Fruit fly (Drosophila melanogaster) whole organism, embryonic: ENCODE results near the gene IKKepsilon.
A peak's percentile ranks its signal among the peaks of the same experiment; 100 is the strongest.

Experiments
- BEAF-32 ChIP-seq: fragments of 200-800 bp; sonication (Bioruptor generic); optimal IDR thresholded peaks from 3 replicates; lab custom pipeline; 2017; ENCODE audit warnings: missing biosample characterization, missing genetic modification characterization, mild to moderate bottlenecking, moderate library complexity, missing genetic modification reagents
- CG10147 ChIP-seq: fragments of 200-800 bp; sonication (Bioruptor generic); optimal IDR thresholded peaks from 2 replicates; lab custom pipeline; 2019; ENCODE audit warnings: missing biosample characterization, mild to moderate bottlenecking, missing genetic modification characterization, moderate library complexity
- CG10267 ChIP-seq: fragments of 200-800 bp; sonication (Bioruptor generic); optimal IDR thresholded peaks from 2 replicates; lab custom pipeline; 2018; ENCODE audit warnings: missing biosample characterization, mild to moderate bottlenecking, missing genetic modification characterization, moderate library complexity
- CG11696 ChIP-seq: fragments of 200-800 bp; sonication (Bioruptor generic); IDR thresholded peaks from 2 replicates; pipeline ENCODE4 v1.3.6; 2022; ENCODE audit warnings: missing biosample characterization, missing genetic modification characterization
- CG15011 ChIP-seq: fragments of 200-800 bp; sonication (Bioruptor generic); optimal IDR thresholded peaks from 3 replicates; lab custom pipeline; 2018; ENCODE audit warnings: missing biosample characterization, mild to moderate bottlenecking, missing genetic modification characterization
- CG17328 ChIP-seq: fragments of 200-800 bp; sonication (Bioruptor generic); IDR thresholded peaks from 2 replicates; pipeline ENCODE4 v1.3.6; 2022; ENCODE audit warnings: missing biosample characterization, missing genetic modification characterization
- CG17568 ChIP-seq: fragments of 200-800 bp; sonication (Bioruptor generic); optimal IDR thresholded peaks from 2 replicates; lab custom pipeline; 2018; ENCODE audit warnings: missing biosample characterization, mild to moderate bottlenecking, missing genetic modification characterization, moderate library complexity
- CG1792 ChIP-seq: fragments of 200-800 bp; sonication (Bioruptor generic); optimal IDR thresholded peaks from 2 replicates; lab custom pipeline; 2016; ENCODE audit warnings: missing biosample characterization, missing genetic modification characterization
- CG1832 ChIP-seq: fragments of 200-800 bp; sonication (Bioruptor generic); optimal IDR thresholded peaks from 2 replicates; lab custom pipeline; 2017; ENCODE audit warnings: missing biosample characterization, mild to moderate bottlenecking, missing genetic modification characterization, inconsistent platforms
- CG30020 ChIP-seq: fragments of 200-800 bp; optimal IDR thresholded peaks from 2 replicates; lab custom pipeline; 2019; ENCODE audit warnings: missing biosample characterization, mild to moderate bottlenecking, missing genetic modification characterization, moderate library complexity
- CG30403 ChIP-seq: fragments of 200-800 bp; sonication (Bioruptor generic); optimal IDR thresholded peaks from 3 replicates; lab custom pipeline; 2016; ENCODE audit warnings: missing biosample characterization, missing genetic modification characterization
- CG34224 ChIP-seq: fragments of 200-800 bp; sonication (Bioruptor generic); IDR thresholded peaks from 3 replicates; pipeline ENCODE4 v1.3.6; 2022; ENCODE audit warnings: missing biosample characterization, missing genetic modification characterization; ENCODE audit not compliant: partially characterized antibody
- CG3838 ChIP-seq: fragments of 200-800 bp; sonication (Bioruptor generic); optimal IDR thresholded peaks from 3 replicates; lab custom pipeline; 2016; ENCODE audit warnings: missing biosample characterization, missing genetic modification characterization
- CG3995 ChIP-seq: fragments of 200-800 bp; sonication (Bioruptor generic); optimal IDR thresholded peaks from 3 replicates; lab custom pipeline; 2016; ENCODE audit warnings: missing biosample characterization, missing genetic modification characterization
- CG7556 ChIP-seq: fragments of 200-800 bp; sonication (Bioruptor generic); optimal IDR thresholded peaks from 2 replicates; lab custom pipeline; 2017; ENCODE audit warnings: missing biosample characterization, mild to moderate bottlenecking, missing genetic modification characterization
- CG8478 ChIP-seq: fragments of >200 bp; optimal IDR thresholded peaks from 2 replicates; lab custom pipeline; 2018
- CG9876 ChIP-seq: fragments of 200-800 bp; sonication (Bioruptor generic); optimal IDR thresholded peaks from 2 replicates; lab custom pipeline; 2016; ENCODE audit warnings: missing biosample characterization, missing genetic modification characterization
- CTCF ChIP-seq: fragments of 200-800 bp; sonication (Bioruptor generic); optimal IDR thresholded peaks from 2 replicates; lab custom pipeline; 2017; ENCODE audit warnings: missing biosample characterization, mild to moderate bottlenecking, missing genetic modification characterization, moderate library complexity
- Dip2 ChIP-seq: fragments of 200-800 bp; sonication (Bioruptor generic); IDR thresholded peaks from 2 replicates; pipeline ENCODE4 v1.3.6; 2022; ENCODE audit warnings: missing biosample characterization, missing genetic modification characterization
- Ets97D ChIP-seq: fragments of 200-800 bp; sonication (Bioruptor generic); optimal IDR thresholded peaks from 3 replicates; lab custom pipeline; 2016; ENCODE audit warnings: missing biosample characterization, missing genetic modification characterization
- Hr78 ChIP-seq, 2 experiments: fragments of 200-800 bp in 1 of 2; fragments of >200 bp in 1 of 2; sonication (Bioruptor generic) in 1 of 2; optimal IDR thresholded peaks; 2 replicates each; lab custom pipeline; 2017 to 2019; ENCODE audit warnings: missing biosample characterization in 2 of 2, missing genetic modification characterization in 2 of 2, mild to moderate bottlenecking in 1 of 2, moderate library complexity in 1 of 2
- Kr ChIP-seq: fragments of 200-800 bp; sonication (Bioruptor generic); optimal IDR thresholded peaks from 2 replicates; lab custom pipeline; 2017; ENCODE audit warnings: missing biosample characterization, mild to moderate bottlenecking, missing genetic modification characterization
- NC2α ChIP-seq: fragments of 200-800 bp; sonication (Bioruptor generic); optimal IDR thresholded peaks from 2 replicates; lab custom pipeline; 2016; ENCODE audit warnings: missing biosample characterization, missing genetic modification characterization
- Neu2 ChIP-seq: fragments of 200-800 bp; sonication (Bioruptor generic); optimal IDR thresholded peaks from 3 replicates; lab custom pipeline; 2016; ENCODE audit warnings: missing biosample characterization, missing genetic modification characterization, borderline replicate concordance
- NfI ChIP-seq: fragments of 200-800 bp; sonication (Bioruptor generic); optimal IDR thresholded peaks from 3 replicates; lab custom pipeline; 2018; ENCODE audit warnings: missing biosample characterization, mild to moderate bottlenecking, missing genetic modification characterization, moderate library complexity
- Optix ChIP-seq: fragments of 200-800 bp; sonication (Bioruptor generic); IDR thresholded peaks from 3 replicates; pipeline ENCODE4 v1.3.6; 2022; ENCODE audit warnings: missing biosample characterization, missing genetic modification characterization
- PHDP ChIP-seq: fragments of 200-800 bp; sonication (Bioruptor generic); optimal IDR thresholded peaks from 3 replicates; lab custom pipeline; 2018; ENCODE audit warnings: missing biosample characterization, mild to moderate bottlenecking, missing genetic modification characterization, moderate library complexity
- Usf ChIP-seq: fragments of 200-800 bp; sonication (Bioruptor generic); optimal IDR thresholded peaks from 2 replicates; lab custom pipeline; 2017; ENCODE audit warnings: missing genotype, missing biosample characterization, missing genetic modification characterization
- Xrp1 ChIP-seq: fragments of 200-800 bp; sonication (Bioruptor generic); IDR thresholded peaks from 2 replicates; pipeline ENCODE4 v1.3.6; 2022; ENCODE audit warnings: missing biosample characterization, missing genetic modification characterization
- ab ChIP-seq: fragments of 200-800 bp; sonication (Bioruptor generic); optimal IDR thresholded peaks from 2 replicates; lab custom pipeline; 2016; ENCODE audit warnings: missing biosample characterization, missing genetic modification characterization
- ap ChIP-seq: fragments of 200-800 bp; sonication (Bioruptor generic); IDR thresholded peaks from 2 replicates; pipeline ENCODE4 v1.3.6; 2022; ENCODE audit warnings: missing biosample characterization, missing genetic modification characterization
- ase ChIP-seq: fragments of 200-800 bp; sonication (Bioruptor generic); IDR thresholded peaks from 3 replicates; pipeline ENCODE4 v1.3.6; 2022; ENCODE audit warnings: missing biosample characterization, missing genetic modification characterization
- cg ChIP-seq: fragments of 200-800 bp; sonication (Bioruptor generic); optimal IDR thresholded peaks from 3 replicates; lab custom pipeline; 2019; ENCODE audit warnings: missing biosample characterization, mild to moderate bottlenecking, missing genetic modification characterization, moderate library complexity
- crol ChIP-seq: fragments of 200-800 bp; sonication (Bioruptor generic); IDR thresholded peaks from 2 replicates; pipeline ENCODE4 v1.3.6; 2022; ENCODE audit warnings: missing biosample characterization, missing genetic modification characterization
- dati ChIP-seq: fragments of 200-800 bp; sonication (Bioruptor generic); IDR thresholded peaks from 2 replicates; pipeline ENCODE4 v1.3.6; 2022; ENCODE audit warnings: missing biosample characterization, missing genetic modification characterization
- dm ChIP-seq: fragments of 200-800 bp; sonication (Bioruptor generic); optimal IDR thresholded peaks from 3 replicates; lab custom pipeline; 2016; ENCODE audit warnings: missing biosample characterization, missing genetic modification characterization
- fd102C ChIP-seq: fragments of 200-800 bp; sonication (Bioruptor generic); optimal IDR thresholded peaks from 2 replicates; lab custom pipeline; 2018; ENCODE audit warnings: missing biosample characterization, mild to moderate bottlenecking, missing genetic modification characterization, moderate library complexity
- gcm ChIP-seq: fragments of 200-800 bp; sonication (Bioruptor generic); optimal IDR thresholded peaks from 2 replicates; lab custom pipeline; 2019; ENCODE audit warnings: missing biosample characterization, mild to moderate bottlenecking, missing genetic modification characterization, moderate library complexity
- gsb ChIP-seq: fragments of 200-800 bp; sonication (Bioruptor generic); IDR thresholded peaks from 2 replicates; pipeline ENCODE4 v1.3.6; 2022; ENCODE audit warnings: missing biosample characterization, missing genetic modification characterization
- kah ChIP-seq: fragments of 200-800 bp; sonication (Bioruptor generic); optimal IDR thresholded peaks from 2 replicates; lab custom pipeline; 2018; ENCODE audit warnings: missing biosample characterization, mild to moderate bottlenecking, missing genetic modification characterization
- lbe ChIP-seq: fragments of 200-800 bp; sonication (Bioruptor generic); optimal IDR thresholded peaks from 2 replicates; lab custom pipeline; 2016; ENCODE audit warnings: missing biosample characterization, mild to moderate bottlenecking, missing genetic modification characterization
- lola ChIP-seq, 3 experiments: fragments of >200 bp in 2 of 3; fragments of 200-800 bp in 1 of 3; sonication (Bioruptor generic) in 1 of 3; optimal IDR thresholded peaks; 2 replicates each; lab custom pipeline; 2017 to 2019; ENCODE audit warnings: missing biosample characterization in 3 of 3, missing genetic modification characterization in 3 of 3, mild to moderate bottlenecking in 1 of 3, moderate library complexity in 1 of 3
- onecut ChIP-seq: fragments of 200-800 bp; sonication (Bioruptor generic); IDR thresholded peaks from 2 replicates; pipeline ENCODE4 v1.3.6; 2022; ENCODE audit warnings: missing biosample characterization, missing genetic modification characterization
- schlank ChIP-seq: fragments of 200-800 bp; sonication (Bioruptor generic); optimal IDR thresholded peaks from 2 replicates; lab custom pipeline; 2018; ENCODE audit warnings: missing biosample characterization, mild to moderate bottlenecking, missing genetic modification characterization
- shn ChIP-seq: fragments of 200-800 bp; sonication (Bioruptor generic); optimal IDR thresholded peaks from 3 replicates; lab custom pipeline; 2016; ENCODE audit warnings: missing biosample characterization, missing genetic modification characterization
- tna ChIP-seq: fragments of 200-800 bp; sonication (Bioruptor generic); IDR thresholded peaks from 2 replicates; pipeline ENCODE4 v1.3.6; 2022; ENCODE audit warnings: missing biosample characterization, missing genetic modification characterization; ENCODE audit not compliant: partially characterized antibody
- twi ChIP-seq: fragments of 200-800 bp; optimal IDR thresholded peaks from 2 replicates; lab custom pipeline; 2019; ENCODE audit warnings: missing biosample characterization, mild to moderate bottlenecking, missing genetic modification characterization, moderate library complexity
- wdn ChIP-seq: fragments of 200-800 bp; sonication (Bioruptor generic); IDR thresholded peaks from 2 replicates; pipeline ENCODE4 v1.3.6; 2022; ENCODE audit warnings: missing biosample characterization, missing genetic modification characterization
- wek ChIP-seq: fragments of 200-800 bp; sonication (Bioruptor generic); optimal IDR thresholded peaks from 3 replicates; lab custom pipeline; 2018; ENCODE audit warnings: missing biosample characterization, mild to moderate bottlenecking, missing genetic modification characterization, moderate library complexity
- wor ChIP-seq: fragments of 200-800 bp; sonication (Bioruptor generic); IDR thresholded peaks from 2 replicates; pipeline ENCODE4 v1.3.6; 2022; ENCODE audit warnings: missing biosample characterization, missing genetic modification characterization
- zfh2 ChIP-seq: fragments of 200-800 bp; sonication (Bioruptor generic); optimal IDR thresholded peaks from 2 replicates; lab custom pipeline; 2016; ENCODE audit warnings: missing biosample characterization, missing genetic modification characterization

The IKKepsilon gene

DNA sequence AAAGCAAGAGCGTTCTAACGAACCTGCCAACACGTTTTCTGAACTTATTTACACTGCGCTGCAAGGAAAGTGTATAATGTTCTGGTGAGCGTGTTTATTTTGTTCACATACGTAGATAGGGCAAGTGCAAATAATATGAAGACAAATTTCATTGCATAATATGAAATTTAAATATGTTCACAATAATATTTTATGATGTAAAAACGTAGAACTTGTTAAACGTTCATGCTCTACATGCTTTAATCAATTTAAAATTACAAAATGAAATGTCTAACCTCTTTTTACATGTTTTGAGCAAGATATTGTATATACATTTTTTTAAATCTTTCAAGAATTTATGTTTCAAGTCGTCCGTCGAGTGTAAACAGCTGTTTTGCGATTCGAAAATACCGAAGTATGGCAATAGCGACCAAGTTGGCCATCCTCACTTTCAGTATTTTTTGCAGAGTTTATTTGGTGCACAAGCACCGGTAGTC is 30.4 kb upstream of the IKKepsilon start, which contains the start of the genes phr6-4 and CG2608 (continued):
- TF ChIP-seq shn (GFP tag; lab: Kevin White, UChicago) (peak; percentile 82), onecut (GFP tag; lab: Robert Waterston, UW) (peak; percentile 81), Optix (peak; percentile 60; the same call in 1 of the 3 replicates), wdn (peak; percentile 87), gcm (GFP tag; lab: Kevin White, UChicago) (peak; percentile 95), Usf (GFP tag; lab: Kevin White, UChicago) (peak; percentile 84), CG11696 (GFP tag; lab: Robert Waterston, UW) (peak; percentile 67), CG3995 (GFP tag; lab: Kevin White, UChicago) (peak; percentile 90), gsb (GFP tag; lab: Robert Waterston, UW) (peak; percentile 64; the same call in 1 of the 2 replicates), schlank (tag; lab: Kevin White, UChicago) (peak; percentile 71), Kr (GFP tag; lab: Kevin White, UChicago) (no peak), NfI (GFP tag; lab: Kevin White, UChicago) (peak; percentile 94), lola (GFP tag; optimal IDR thresholded peaks at IDR 0.05; lab: Kevin White, UChicago) (peak in 1 of 3 experiments; percentile 94), CG30020 (tag; lab: Kevin White, UChicago) (peak; percentile 77), kah (GFP tag; lab: Kevin White, UChicago) (peak; percentile 70), wor (GFP tag; lab: Robert Waterston, UW) (peak; percentile 78), zfh2 (GFP tag; lab: Kevin White, UChicago) (peak; percentile 89), ase (peak; percentile 77), CG30403 (peak; percentile 97), BEAF-32 (GFP tag; lab: Kevin White, UChicago) (peak; percentile 25), twi (peak; percentile 91), wek (GFP tag; lab: Kevin White, UChicago) (peak; percentile 77), Neu2 (GFP tag; lab: Kevin White, UChicago) (no peak), Dip2 (GFP tag; lab: Robert Waterston, UW) (no peak), CG10147 (GFP tag; lab: Kevin White, UChicago) (peak; percentile 95), CG8478 (lab: Kevin White, UChicago) (no peak), PHDP (peak; percentile 96), NC2α (GFP tag; lab: Kevin White, UChicago) (peak; percentile 67), CG10267 (tag; lab: Kevin White, UChicago) (peak; percentile 89), Xrp1 (peak; percentile 91), CG9876 (peak; percentile 79), CG7556 (peak; percentile 95), CG1832 (GFP tag; lab: Kevin White, UChicago) (no peak), fd102C (GFP tag; lab: Kevin White, UChicago) (no peak), CG15011 (GFP tag; lab: Kevin White, UChicago) (peak; percentile 89), CG34224 (GFP tag; lab: Robert Waterston, UW) (no peak), tna (no peak), lbe (GFP tag; lab: Kevin White, UChicago) (peak; percentile 78), CG17568 (GFP tag; lab: Kevin White, UChicago) (peak; percentile 90), CG1792 (GFP tag; lab: Kevin White, UChicago) (peak; percentile 78), ab (GFP tag; lab: Kevin White, UChicago) (peak; percentile 57), CG3838 (GFP tag; lab: Kevin White, UChicago) (peak; percentile 76), dm (peak; percentile 85), ap (GFP tag; lab: Robert Waterston, UW) (peak; percentile 60; the same call in 1 of the 2 replicates), CTCF (peak; percentile 51), cg (GFP tag; lab: Kevin White, UChicago) (no peak), dati (GFP tag; lab: Robert Waterston, UW) (peak; percentile 57; the same call in 1 of the 2 replicates), CG17328 (peak; percentile 76), Ets97D (GFP tag; lab: Kevin White, UChicago) (peak; percentile 76), crol (GFP tag; lab: Robert Waterston, UW) (0 out of 2 replicates have a peak, but pooled peaks have one; percentile 13), Hr78 (GFP tag; optimal IDR thresholded peaks at IDR 0.05; lab: Kevin White, UChicago) (no peak)
